Worm (Caenorhabditis elegans): ENCODE data around the gene hrpu-2.
"Not testable (repeated sequence)": the region's sequence is repeated elsewhere in the genome, so short reads cannot be mapped to it uniquely, and the experiment has no call there.

The hrpu-2 gene

DNA sequence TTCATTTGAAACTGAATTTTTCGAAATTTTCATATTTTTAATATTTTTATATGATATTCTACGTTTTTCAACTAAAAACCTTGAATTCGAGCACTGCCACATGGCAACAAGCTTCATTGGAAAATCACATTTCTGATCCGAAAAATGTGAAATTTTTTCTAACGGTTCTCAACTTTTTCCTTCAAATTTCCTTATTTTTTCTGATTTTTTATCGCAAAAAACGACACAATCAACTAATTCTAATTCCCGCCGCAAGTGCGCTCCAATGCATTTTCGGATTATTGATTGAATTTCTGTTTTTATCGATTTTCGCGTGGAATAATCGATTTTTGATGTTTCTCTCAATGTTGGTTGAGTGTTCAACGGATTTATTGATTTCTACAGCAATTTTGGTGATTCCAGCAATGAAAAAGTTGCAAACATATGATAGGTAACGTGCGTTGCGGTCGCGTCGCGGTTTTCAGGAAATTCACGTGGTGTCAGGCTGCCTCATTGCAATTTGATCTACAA, 44.2 kb upstream of the hrpu-2 start, which contains the start of gene C23H5.12:
C23H5.12 (plus strand) TSS at position 51 of the 510 bp plus-strand sequence.
- TF ChIP-seq spr-3 (GFP tag; optimal IDR thresholded peaks at IDR 0.05) (no peak), ceh-28 (tag; optimal IDR thresholded peaks at IDR 0.05) (peak; percentile 82)

- TF ChIP-seq pha-4 (GFP tag; IDR thresholded peaks at IDR 0.05) (0 out of 2 replicates have a peak, but pooled peaks have one; percentile 16), ctbp-1 (GFP tag; IDR thresholded peaks at IDR 0.05) (0 out of 2 replicates have a peak, but pooled peaks have one; percentile 23), arid-1 (GFP tag; conservative IDR thresholded peaks at IDR 0.05) (peak; percentile 40; the same call in 1 of the 2 replicates), snpc-1.2 (GFP tag; IDR thresholded peaks at IDR 0.05) (0 out of 2 replicates have a peak, but pooled peaks have one; percentile 18), lin-38 (GFP tag; IDR thresholded peaks at IDR 0.05) (0 out of 2 replicates have a peak, but pooled peaks have one; percentile 36)
- TF ChIP-seq pha-4 (tag; optimal IDR thresholded peaks at IDR 0.05), result not testable (repeated sequence)
These were observed 41.8 kb upstream of the hrpu-2 start for ce11 chrIV:2135880-2136279.

DNA sequence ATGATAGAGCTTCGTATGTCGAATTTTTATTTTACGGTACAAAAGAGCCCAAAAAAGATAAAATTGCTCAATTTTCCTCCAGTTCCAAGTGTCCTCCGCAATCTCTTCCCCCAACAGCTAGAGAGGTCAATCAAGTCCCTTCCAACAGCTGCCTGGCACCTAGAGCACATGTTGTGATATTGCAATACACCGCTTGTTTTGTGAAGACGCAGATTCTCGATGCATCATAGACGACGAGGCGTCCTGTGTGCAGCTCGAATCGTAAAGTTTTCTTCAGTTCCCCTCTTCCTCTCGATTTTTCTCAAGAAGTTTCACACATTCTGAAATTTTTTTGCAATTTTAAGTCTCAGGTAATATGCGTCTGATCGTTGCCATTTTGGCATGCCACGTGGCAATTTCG, 41.1 kb upstream of the hrpu-2 start, which contains the start of gene test-1:
test-1 (plus strand) TSS at position 345 of the 400 bp plus-strand sequence.
- TF ChIP-seq unc-130 (GFP tag; optimal IDR thresholded peaks at IDR 0.05) (no peak), jun-1 (tag; optimal IDR thresholded peaks at IDR 0.05) (no peak), Y75B8A.6 (GFP tag; IDR thresholded peaks at IDR 0.05) (no peak), ceh-20 (GFP tag; IDR thresholded peaks at IDR 0.05) (no peak), mep-1 (tag; optimal IDR thresholded peaks at IDR 0.05) (no peak), nhr-11 (tag; optimal IDR thresholded peaks at IDR 0.05) (no peak), dve-1 (tag; optimal IDR thresholded peaks at IDR 0.05; ENCODE audit: insufficient read depth) (no peak), ZK546.5 (tag; optimal IDR thresholded peaks at IDR 0.05) (no peak), snpc-1.2 (GFP tag; IDR thresholded peaks at IDR 0.05) (no peak), lsy-2 (tag; optimal IDR thresholded peaks at IDR 0.05) (no peak), ceh-82 (tag; optimal IDR thresholded peaks at IDR 0.05) (no peak), lin-39 (tag; optimal IDR thresholded peaks at IDR 0.05) (no peak), nhr-6 (tag; optimal IDR thresholded peaks at IDR 0.05) (no peak), set-16 (GFP tag; IDR thresholded peaks at IDR 0.05) (no peak), lin-1 (GFP tag; IDR thresholded peaks at IDR 0.05) (no peak), madf-5 (GFP tag; IDR thresholded peaks at IDR 0.05) (no peak), nhr-237 (tag; optimal IDR thresholded peaks at IDR 0.05) (no peak), cey-2 (tag; optimal IDR thresholded peaks at IDR 0.05; ENCODE audit: borderline replicate concordance, insufficient read depth) (no peak), nhr-77 (tag; optimal IDR thresholded peaks at IDR 0.05) (no peak)

DNA sequence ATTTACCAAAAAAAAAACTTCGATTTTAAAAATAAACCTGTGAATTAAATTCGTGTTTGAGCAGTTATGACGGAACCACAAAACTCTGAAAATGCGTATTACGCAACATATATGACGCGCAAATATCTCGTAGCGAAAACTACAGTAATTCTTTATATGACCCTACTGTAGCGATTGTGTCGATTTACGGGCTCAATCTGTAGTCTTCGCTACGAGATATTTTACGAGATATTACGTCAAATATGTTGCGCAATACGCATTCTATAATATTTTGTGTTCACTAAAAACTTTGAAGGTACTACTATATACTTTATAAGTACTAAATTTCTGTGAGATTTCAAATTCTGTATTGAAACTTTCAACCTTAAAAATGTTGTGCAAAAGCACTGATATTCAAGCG, 40.2 kb upstream of the hrpu-2 start:
- TF ChIP-seq nhr-237 (tag; optimal IDR thresholded peaks at IDR 0.05) (no peak), mep-1 (tag; optimal IDR thresholded peaks at IDR 0.05) (no peak), madf-5 (GFP tag; IDR thresholded peaks at IDR 0.05) (no peak), Y48G9A.11 (GFP tag; IDR thresholded peaks at IDR 0.05) (no peak), F44E2.7 (GFP tag; IDR thresholded peaks at IDR 0.05) (no peak), zip-2 (tag; optimal IDR thresholded peaks at IDR 0.05) (no peak), php-3 (GFP tag; IDR thresholded peaks at IDR 0.05) (no peak), fkh-10 (GFP tag; optimal IDR thresholded peaks at IDR 0.05) (no peak), ztf-11 (tag; optimal IDR thresholded peaks at IDR 0.05) (no peak), spr-3 (GFP tag; optimal IDR thresholded peaks at IDR 0.05) (no peak)

DNA sequence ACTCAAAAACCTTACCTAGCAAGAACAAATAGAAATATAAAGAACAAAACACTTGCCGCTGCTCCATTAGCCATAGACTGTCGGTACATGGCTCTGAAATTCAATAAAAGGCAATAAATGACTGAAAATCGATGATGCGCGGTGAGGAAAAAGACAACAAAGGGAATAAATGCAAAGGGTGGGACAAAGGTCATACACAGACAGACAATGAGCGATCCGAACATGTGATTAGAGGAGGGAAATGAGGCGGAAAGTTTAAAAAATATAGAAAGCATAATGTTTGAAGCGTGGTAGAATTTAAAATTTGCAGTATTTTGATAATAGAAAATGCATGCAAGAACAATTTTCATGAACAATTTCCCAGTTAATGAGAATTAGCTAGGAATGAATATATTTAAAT, 37.2 kb upstream of the hrpu-2 start, which contains the start of gene C54E4.12:
C54E4.12 (minus strand) TSS at position 101 of the 400 bp plus-strand sequence.
- no peak for TF ChIP-seq mes-2 (tag; optimal IDR thresholded peaks at IDR 0.05; ENCODE audit: poor library complexity, severe bottlenecking)
- TF ChIP-seq nhr-41 (GFP tag; IDR thresholded peaks at IDR 0.05), result no peak
- TF ChIP-seq set-16 (GFP tag; IDR thresholded peaks at IDR 0.05), result no peak
- no peak for TF ChIP-seq lin-15B (tag; optimal IDR thresholded peaks at IDR 0.05)
- TF ChIP-seq lin-38 (GFP tag; IDR thresholded peaks at IDR 0.05), result no peak
- no peak for TF ChIP-seq attf-4 (tag; optimal IDR thresholded peaks at IDR 0.05)
- no peak for TF ChIP-seq ZK546.5 (tag; optimal IDR thresholded peaks at IDR 0.05)
- no peak for TF ChIP-seq nhr-111 (GFP tag; optimal IDR thresholded peaks at IDR 0.05)

All from whole organism, L4 larva.